Fruit fly (Drosophila melanogaster) whole organism, wandering third instar larva: ENCODE results near the gene CG34126.

ENCODE experiments used
- Abd-B ChIP-seq: fragments of >200 bp; optimal IDR thresholded peaks from 2 replicates; lab custom pipeline; 2017; ENCODE audit warnings: missing biosample characterization, missing genetic modification characterization
- CG9705 ChIP-seq: fragments of 200-800 bp; sonication (Bioruptor generic); optimal IDR thresholded peaks from 2 replicates; lab custom pipeline; 2018; ENCODE audit warnings: missing biosample characterization, mild to moderate bottlenecking, missing genetic modification characterization
- CrebA ChIP-seq: fragments of 200-800 bp; sonication (Bioruptor generic); optimal IDR thresholded peaks from 2 replicates; lab custom pipeline; 2016; ENCODE audit warnings: missing biosample characterization, mild to moderate bottlenecking, missing genetic modification characterization, borderline replicate concordance
- Dif ChIP-seq: fragments of 200-275, 200-300 bp; sonication (Bioruptor generic); optimal IDR thresholded peaks from 2 replicates; lab custom pipeline; 2018; ENCODE audit warnings: missing biosample characterization, missing genetic modification characterization; ENCODE audit not compliant: partially characterized antibody
- GATAd ChIP-seq: sonication (Bioruptor generic); optimal IDR thresholded peaks from 2 replicates; lab custom pipeline; 2016; ENCODE audit warnings: missing biosample characterization, missing genetic modification characterization
- Hr83 ChIP-seq: fragments of 200-300 bp; sonication (Bioruptor generic); optimal IDR thresholded peaks from 2 replicates; lab custom pipeline; 2016; ENCODE audit warnings: missing biosample characterization, mild to moderate bottlenecking, missing genetic modification characterization, moderate library complexity; ENCODE audit not compliant: poor library complexity, severe bottlenecking
- Jra ChIP-seq: sonication (Bioruptor generic); optimal IDR thresholded peaks from 2 replicates; lab custom pipeline; 2016; ENCODE audit warnings: missing biosample characterization, missing genetic modification characterization
- Mio ChIP-seq: sonication (Bioruptor generic); optimal IDR thresholded peaks from 2 replicates; lab custom pipeline; 2016; ENCODE audit warnings: missing biosample characterization, missing genetic modification characterization
- Myc ChIP-seq: fragments of >200 bp; optimal IDR thresholded peaks from 2 replicates; lab custom pipeline; 2017
- N ChIP-seq: fragments of >200 bp; optimal IDR thresholded peaks from 2 replicates; lab custom pipeline; 2018; ENCODE audit warnings: missing biosample characterization, missing external identifiers, missing genetic modification characterization
- OdsH ChIP-seq: fragments of 200-800 bp; sonication (Bioruptor generic); optimal IDR thresholded peaks from 2 replicates; lab custom pipeline; 2016; ENCODE audit warnings: missing biosample characterization, mild to moderate bottlenecking, missing genetic modification characterization
- Rel ChIP-seq, 2 experiments: fragments of 200-800 bp; sonication (Bioruptor generic) in 1 of 2; optimal IDR thresholded peaks; 2 replicates in 1 of 2; 3 replicates in 1 of 2; lab custom pipeline; 2016 to 2019; ENCODE audit warnings: mild to moderate bottlenecking in 2 of 2, missing biosample characterization in 2 of 2, missing genetic modification characterization in 2 of 2, moderate library complexity in 1 of 2
- Sp1 ChIP-seq: fragments of 200-800 bp; sonication (Bioruptor generic); optimal IDR thresholded peaks from 3 replicates; lab custom pipeline; 2019; ENCODE audit warnings: missing biosample characterization, mild to moderate bottlenecking, missing genetic modification characterization, moderate library complexity
- Vsx2 ChIP-seq: fragments of 200-300, 225-300 bp; sonication (Bioruptor generic); optimal IDR thresholded peaks from 2 replicates; lab custom pipeline; 2018; ENCODE audit warnings: missing biosample characterization, missing genetic modification characterization; ENCODE audit not compliant: partially characterized antibody
- br ChIP-seq: fragments of 200-800 bp; sonication (Bioruptor generic); optimal IDR thresholded peaks from 2 replicates; lab custom pipeline; 2016; ENCODE audit warnings: missing biosample characterization, missing genetic modification characterization
- dl ChIP-seq, 2 experiments: fragments of 175-275, 200-275 bp in 1 of 2; fragments of 200-275 bp in 1 of 2; sonication (Bioruptor generic); optimal IDR thresholded peaks; lab custom pipeline; 2018; ENCODE audit warnings: mild to moderate bottlenecking in 2 of 2, missing biosample characterization in 2 of 2, missing genetic modification characterization in 2 of 2, moderate library complexity in 2 of 2; ENCODE audit not compliant: partially characterized antibody in 2 of 2, insufficient read depth in 1 of 2
- dmrt93B ChIP-seq: fragments of 200-800 bp; sonication (Bioruptor generic); optimal IDR thresholded peaks from 2 replicates; lab custom pipeline; 2018; ENCODE audit warnings: missing biosample characterization, mild to moderate bottlenecking, missing genetic modification characterization
- dsf ChIP-seq: sonication (Bioruptor generic); optimal IDR thresholded peaks from 2 replicates; lab custom pipeline; 2016; ENCODE audit warnings: missing biosample characterization, missing genetic modification characterization, borderline replicate concordance
- ey ChIP-seq: fragments of 200-800 bp; sonication (Bioruptor generic); optimal IDR thresholded peaks from 2 replicates; lab custom pipeline; 2016; ENCODE audit warnings: missing biosample characterization, missing genetic modification characterization
- fru ChIP-seq: fragments of 200-800 bp; sonication (Bioruptor generic); optimal IDR thresholded peaks from 3 replicates; lab custom pipeline; 2016; ENCODE audit warnings: missing biosample characterization, mild to moderate bottlenecking, missing genetic modification characterization
- h ChIP-seq: fragments of 200-800 bp; sonication (Bioruptor generic); optimal IDR thresholded peaks from 3 replicates; lab custom pipeline; 2016; ENCODE audit warnings: missing biosample characterization, mild to moderate bottlenecking, missing genetic modification characterization
- jim ChIP-seq: fragments of 175-275, 200-325 bp; sonication (Bioruptor generic); optimal IDR thresholded peaks from 2 replicates; lab custom pipeline; 2016; ENCODE audit warnings: missing biosample characterization, mild to moderate bottlenecking, missing genetic modification characterization
- lola ChIP-seq: fragments of >200 bp; optimal IDR thresholded peaks from 2 replicates; lab custom pipeline; 2017; ENCODE audit warnings: missing biosample characterization, missing genetic modification characterization
- psq ChIP-seq: fragments of 200-800 bp; sonication (Bioruptor generic); optimal IDR thresholded peaks from 3 replicates; lab custom pipeline; 2017; ENCODE audit warnings: missing biosample characterization, mild to moderate bottlenecking, missing genetic modification characterization, moderate library complexity
- rgr ChIP-seq: fragments of 200-800 bp; sonication (Bioruptor generic); optimal IDR thresholded peaks from 3 replicates; lab custom pipeline; 2016; ENCODE audit warnings: missing biosample characterization, mild to moderate bottlenecking, missing genetic modification characterization
- sage ChIP-seq: fragments of 200-800 bp; sonication (Bioruptor generic); optimal IDR thresholded peaks from 2 replicates; lab custom pipeline; 2016; ENCODE audit warnings: missing biosample characterization, mild to moderate bottlenecking, missing genetic modification characterization
- sv ChIP-seq: fragments of 200-800 bp; sonication (Bioruptor generic); optimal IDR thresholded peaks from 3 replicates; lab custom pipeline; 2016; ENCODE audit warnings: missing biosample characterization, missing genetic modification characterization
- tai ChIP-seq: sonication (Bioruptor generic); optimal IDR thresholded peaks from 2 replicates; lab custom pipeline; 2016; ENCODE audit warnings: missing biosample characterization, missing genetic modification characterization
- usp ChIP-seq: fragments of >200 bp; optimal IDR thresholded peaks from 2 replicates; lab custom pipeline; 2017; ENCODE audit warnings: missing biosample characterization, missing genetic modification characterization
- woc ChIP-seq: sonication (Bioruptor generic); optimal IDR thresholded peaks from 2 replicates; lab custom pipeline; 2016; ENCODE audit warnings: missing biosample characterization, mild to moderate bottlenecking, missing genetic modification characterization

CG34126 gene

DNA sequence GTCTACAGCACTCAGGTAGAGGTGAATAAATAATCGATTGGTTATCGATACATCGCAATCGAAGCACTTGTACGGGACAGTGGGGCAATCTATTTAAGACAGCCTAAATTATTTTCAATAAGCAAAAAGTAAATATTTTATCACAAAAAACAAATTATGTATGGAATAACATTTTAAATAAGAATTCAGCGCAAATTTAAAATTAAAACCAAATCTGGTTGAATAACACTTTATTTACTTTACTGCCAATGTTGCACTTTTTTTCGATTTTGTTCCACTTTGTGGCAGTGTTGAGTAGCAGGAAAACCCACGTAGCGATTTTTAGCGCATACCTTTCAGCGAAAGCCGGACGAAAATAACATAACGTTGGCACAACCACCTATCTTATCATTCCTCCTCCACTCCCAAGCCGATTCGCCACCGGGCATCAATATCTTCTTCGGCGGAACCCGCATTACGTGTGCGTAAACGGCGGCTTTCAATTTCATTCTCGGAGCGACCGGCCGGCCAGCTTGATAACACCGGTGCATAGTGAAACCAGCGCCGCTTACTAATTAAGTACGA lies 4.3 kb upstream of the CG34126 start, which contains the start of the genes Gmd and CG3792 (continued):
- no peak for TF ChIP-seq lola (GFP tag; lab: Kevin White, UChicago)
- no peak for TF ChIP-seq N (GFP tag; lab: Kevin White, UChicago)
- peak; percentile 97 for TF ChIP-seq sv (GFP tag; lab: Kevin White, UChicago)
- TF ChIP-seq, all 38 proteins: peak for 19

DNA sequence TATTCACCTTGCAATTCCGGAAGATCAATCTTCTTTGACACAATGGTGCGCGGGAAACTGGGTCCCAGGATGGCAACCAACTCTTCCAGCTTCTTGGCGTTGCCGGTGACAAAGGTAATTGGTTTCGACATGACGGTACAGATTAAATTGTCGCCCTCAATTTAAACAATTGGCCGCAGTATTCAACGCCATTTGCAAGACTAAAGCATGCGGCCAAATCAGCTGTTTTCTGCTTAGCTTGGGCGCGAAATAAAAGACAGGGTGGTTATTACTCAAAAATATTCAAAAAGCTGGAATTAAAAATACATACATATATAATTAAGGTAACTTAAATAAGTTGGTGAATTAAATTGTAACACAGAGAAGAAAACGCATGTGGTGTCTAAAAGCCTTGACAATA lies 2.3 kb upstream of the CG34126 start, which contains the start of gene CG8891:
CG8891 (minus strand) TSS at position 242 of the 400 bp plus-strand sequence.
- TF ChIP-seq dmrt93B (GFP tag; lab: Kevin White, UChicago) (no peak), Abd-B (GFP tag; lab: Kevin White, UChicago) (no peak), Mio (GFP tag; lab: Kevin White, UChicago) (no peak), br (GFP tag; lab: Kevin White, UChicago) (no peak), Sp1 (no peak), Jra (GFP tag; lab: Kevin White, UChicago) (no peak), CG9705 (GFP tag; lab: Kevin White, UChicago) (no peak), GATAd (GFP tag; lab: Kevin White, UChicago) (no peak), usp (GFP tag; lab: Kevin White, UChicago) (no peak), Vsx2 (GFP tag; lab: Kevin White, UChicago) (no peak)
- TF ChIP-seq, all 38 proteins: peak for 0

DNA sequence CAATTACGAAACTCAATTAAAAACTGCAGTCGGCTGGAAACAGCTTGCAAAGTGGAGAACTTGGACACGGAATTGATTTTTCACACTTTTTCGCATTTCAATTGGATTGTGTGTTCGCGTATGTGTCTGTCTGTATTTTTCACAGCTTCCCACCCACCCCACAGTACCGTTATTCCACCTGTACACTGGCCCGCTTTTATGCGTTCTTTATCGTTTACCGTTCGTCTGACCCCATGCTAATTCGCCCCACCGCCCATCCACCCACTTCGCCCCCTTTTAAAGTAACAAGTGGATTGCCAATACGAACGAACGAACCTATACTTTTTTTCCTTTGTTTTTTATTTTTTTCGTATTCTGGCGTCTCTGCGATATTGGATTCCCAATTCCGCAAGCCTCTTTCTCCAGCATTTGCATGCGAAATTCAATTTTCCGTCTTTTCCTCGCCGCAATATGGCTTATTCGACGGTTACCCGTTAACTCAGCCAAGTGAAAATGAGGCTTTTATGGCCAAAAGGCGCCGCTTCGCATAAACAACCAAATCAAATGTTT lies 758 bp downstream of the CG34126 start:
- no peak for TF ChIP-seq Dif (GFP tag; lab: Kevin White, UChicago)
- no peak for TF ChIP-seq h (GFP tag; lab: Kevin White, UChicago)
- peak; percentile 3 for TF ChIP-seq Hr83 (GFP tag; lab: Kevin White, UChicago)
- peak; percentile 80 for TF ChIP-seq jim

DNA sequence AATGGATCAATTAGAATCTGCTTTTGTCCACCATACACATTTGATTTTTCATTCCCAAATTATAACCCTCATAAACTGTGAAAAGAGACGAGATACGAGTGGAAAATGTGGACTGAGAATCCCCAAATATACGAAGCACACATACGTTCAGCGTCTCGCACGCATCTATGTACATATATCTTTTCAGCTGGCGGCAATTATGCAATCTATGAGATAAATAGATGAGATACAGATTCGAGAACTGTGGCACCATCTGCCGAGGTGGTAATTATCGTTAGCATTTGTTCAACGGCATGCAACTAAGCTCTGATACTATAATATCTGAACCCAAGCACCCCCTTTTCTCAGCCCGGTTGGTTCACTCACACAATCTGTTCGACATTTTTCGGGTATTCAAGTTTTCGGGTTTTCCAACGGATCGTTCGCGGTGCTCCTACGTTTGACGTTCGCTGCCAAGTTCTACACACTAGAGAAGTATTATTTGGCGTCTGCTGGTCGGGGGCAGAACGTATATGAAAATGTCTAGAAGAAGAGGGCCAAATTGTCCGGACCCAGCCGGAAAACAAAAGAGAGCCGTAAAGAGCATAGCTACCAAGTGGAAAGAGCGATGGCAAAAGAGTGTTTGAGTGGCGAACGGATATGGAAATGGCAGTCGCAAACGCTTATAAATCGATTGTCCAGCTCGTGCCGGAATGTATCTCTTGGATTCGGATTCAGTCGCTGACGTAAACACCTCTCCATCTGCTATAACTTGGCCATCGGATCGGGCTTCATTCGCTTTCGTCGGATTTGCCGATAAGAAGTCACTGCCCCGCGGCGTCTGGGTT lies 13.8 kb downstream of the CG34126 start:
- no peak for TF ChIP-seq Myc (lab: Kevin White, UChicago)
- TF ChIP-seq sage, result no peak
- no peak for TF ChIP-seq Abd-B (GFP tag; lab: Kevin White, UChicago)
- no peak for TF ChIP-seq h (GFP tag; lab: Kevin White, UChicago)
- no peak for TF ChIP-seq Hr83 (GFP tag; lab: Kevin White, UChicago)
- TF ChIP-seq Rel (GFP tag; optimal IDR thresholded peaks at IDR 0.05; lab: Kevin White, UChicago), result no peak
- no peak for TF ChIP-seq Rel (tag; optimal IDR thresholded peaks at IDR 0.05; lab: Kevin White, UChicago)
- no peak for TF ChIP-seq dl (GFP tag; optimal IDR thresholded peaks at IDR 0.05; lab: Kevin White, UChicago; ENCODE audit: insufficient read depth in 1 of 2, partially characterized antibody in 2 of 2)
- no peak for TF ChIP-seq OdsH (GFP tag; lab: Kevin White, UChicago)
- no peak for TF ChIP-seq tai (GFP tag; lab: Kevin White, UChicago)
- TF ChIP-seq GATAd (GFP tag; lab: Kevin White, UChicago), result no peak
- TF ChIP-seq sv (GFP tag; lab: Kevin White, UChicago), result no peak
- TF ChIP-seq rgr (GFP tag; lab: Kevin White, UChicago), result no peak
- no peak for TF ChIP-seq Vsx2 (GFP tag; lab: Kevin White, UChicago)

DNA sequence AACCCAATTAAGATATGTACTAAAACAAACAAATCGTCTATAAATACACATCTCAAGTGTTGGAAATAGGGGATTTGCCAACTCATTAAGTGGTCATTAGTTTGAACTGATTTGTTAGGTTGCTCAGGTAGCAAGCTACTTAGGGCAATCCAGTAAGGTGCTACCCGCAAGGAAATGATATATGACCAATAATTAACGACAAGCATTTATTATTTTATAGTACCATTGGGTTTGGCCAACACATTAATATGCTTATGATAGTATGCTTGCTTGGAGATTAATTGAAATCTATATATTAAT lies 14.4 kb downstream of the CG34126 start:
- TF ChIP-seq Sp1 (no peak), woc (GFP tag; lab: Kevin White, UChicago) (no peak), Vsx2 (GFP tag; lab: Kevin White, UChicago) (no peak), usp (GFP tag; lab: Kevin White, UChicago) (no peak), lola (GFP tag; lab: Kevin White, UChicago) (no peak), Myc (lab: Kevin White, UChicago) (no peak), Mio (GFP tag; lab: Kevin White, UChicago) (no peak), Jra (GFP tag; lab: Kevin White, UChicago) (no peak), psq (no peak), dl (GFP tag; optimal IDR thresholded peaks at IDR 0.05; lab: Kevin White, UChicago; ENCODE audit: insufficient read depth in 1 of 2, partially characterized antibody in 2 of 2) (no peak), sv (GFP tag; lab: Kevin White, UChicago) (no peak), OdsH (GFP tag; lab: Kevin White, UChicago) (no peak), h (GFP tag; lab: Kevin White, UChicago) (no peak), ey (no peak), CG9705 (GFP tag; lab: Kevin White, UChicago) (no peak), fru (GFP tag; lab: Kevin White, UChicago) (no peak), CrebA (no peak), dsf (GFP tag; lab: Kevin White, UChicago) (no peak), Dif (GFP tag; lab: Kevin White, UChicago) (no peak), br (GFP tag; lab: Kevin White, UChicago) (no peak)
